Fruit fly (Drosophila melanogaster) whole organism: Measurements from ENCODE around the gene AdoR.
A peak's percentile ranks its signal among the peaks of the same experiment; 100 is the strongest.

Source experiments
- CG8478 ChIP-seq: fragments of >200 bp; optimal IDR thresholded peaks from 2 replicates; lab custom pipeline; 2018; ENCODE audit warnings: inconsistent platforms
- Dll ChIP-seq: fragments of >200 bp; optimal IDR thresholded peaks from 2 replicates; lab custom pipeline; 2017
- EcR ChIP-seq, 2 experiments: fragments of >200 bp; optimal IDR thresholded peaks; 2 replicates each; lab custom pipeline; 2017; ENCODE audit warnings: missing biosample characterization in 2 of 2, missing genetic modification characterization in 2 of 2, missing genetic modification reagents in 2 of 2
- pan ChIP-seq: fragments of >200 bp; optimal IDR thresholded peaks from 2 replicates; lab custom pipeline; 2017
- psq ChIP-seq: fragments of >200 bp; optimal IDR thresholded peaks from 2 replicates; lab custom pipeline; 2017
- usp ChIP-seq: fragments of >200 bp; optimal IDR thresholded peaks from 2 replicates; lab custom pipeline; 2017; ENCODE audit warnings: missing biosample characterization, missing genetic modification characterization, mixed read lengths

AdoR gene

dm6 chr3R:30109380-30109779 is 40.0 kb downstream of the AdoR start:
- no peak for TF ChIP-seq usp (GFP tag; lab: Kevin White, UChicago)
- no peak for TF ChIP-seq EcR (GFP tag; optimal IDR thresholded peaks at IDR 0.05; lab: Kevin White, UChicago)
- TF ChIP-seq pan (lab: Kevin White, UChicago) = no peak
- no peak for TF ChIP-seq psq (lab: Kevin White, UChicago)
- TF ChIP-seq Dll = no peak
- TF ChIP-seq CG8478 = no peak

- TF ChIP-seq Dll (no peak), pan (lab: Kevin White, UChicago) (no peak), EcR (GFP tag; optimal IDR thresholded peaks at IDR 0.05; lab: Kevin White, UChicago) (no peak), psq (lab: Kevin White, UChicago) (no peak), CG8478 (no peak), usp (GFP tag; lab: Kevin White, UChicago) (no peak)
Observed at dm6 chr3R:30108639-30109038, 40.8 kb downstream of the AdoR start.

- TF ChIP-seq CG8478 = no peak
- no peak for TF ChIP-seq psq (lab: Kevin White, UChicago)
- no peak for TF ChIP-seq EcR (GFP tag; optimal IDR thresholded peaks at IDR 0.05; lab: Kevin White, UChicago)
- no peak for TF ChIP-seq pan (lab: Kevin White, UChicago)
- TF ChIP-seq usp (GFP tag; lab: Kevin White, UChicago) = no peak
- no peak for TF ChIP-seq Dll
Observed at dm6 chr3R:30107718-30108117, 41.7 kb downstream of the AdoR start.

DNA sequence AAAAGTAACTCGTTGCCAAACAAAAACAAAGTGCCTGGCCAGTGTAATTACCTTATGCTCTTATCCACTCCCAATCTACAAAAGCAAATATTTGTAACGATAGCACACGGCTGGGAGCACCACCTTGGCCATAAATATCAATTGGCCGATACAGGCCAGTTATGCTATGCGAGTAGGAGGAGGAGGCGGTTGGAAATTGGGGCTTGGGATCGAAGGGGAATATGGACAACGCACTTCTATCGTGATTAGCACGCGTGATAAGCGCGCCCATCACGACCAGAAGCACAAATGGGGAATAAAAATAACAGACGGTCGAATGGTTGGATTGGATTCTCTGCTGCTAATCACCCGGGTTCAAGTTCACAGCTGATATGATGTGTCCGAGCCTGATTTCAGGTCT is 42.8 kb downstream of the AdoR start:
- no peak for TF ChIP-seq psq (lab: Kevin White, UChicago)
- TF ChIP-seq Dll = no peak
- TF ChIP-seq EcR (GFP tag; optimal IDR thresholded peaks at IDR 0.05; lab: Kevin White, UChicago) = no peak
- no peak for TF ChIP-seq pan (lab: Kevin White, UChicago)
- TF ChIP-seq CG8478 = no peak
- TF ChIP-seq usp (GFP tag; lab: Kevin White, UChicago) = no peak

DNA sequence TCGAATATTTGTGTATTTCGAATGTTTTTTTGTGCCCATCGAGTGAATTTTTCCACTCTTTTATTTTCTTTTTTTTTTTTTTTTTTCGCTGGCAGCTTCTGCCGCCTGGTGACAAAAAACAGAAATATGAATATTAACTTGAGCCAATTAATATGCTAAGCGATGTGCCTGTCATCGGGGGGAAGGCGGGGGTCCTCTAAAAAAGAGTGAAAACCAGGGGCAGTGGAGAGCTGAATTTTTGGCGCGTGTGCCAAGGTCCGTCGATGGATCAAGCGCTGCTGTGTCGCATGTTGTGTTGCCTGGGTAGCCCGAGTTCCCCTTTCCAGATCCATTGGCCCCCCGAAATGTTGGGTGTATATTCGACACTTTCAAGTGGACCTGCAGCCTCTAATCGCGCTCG is 43.6 kb downstream of the AdoR start:
- TF ChIP-seq psq (lab: Kevin White, UChicago) (no peak), Dll (no peak), pan (lab: Kevin White, UChicago) (no peak), usp (GFP tag; lab: Kevin White, UChicago) (no peak), EcR (GFP tag; optimal IDR thresholded peaks at IDR 0.05; lab: Kevin White, UChicago) (no peak), CG8478 (no peak)

dm6 chr3R:30104912-30105510 is 44.4 kb downstream of the AdoR start:
- TF ChIP-seq EcR (GFP tag; optimal IDR thresholded peaks at IDR 0.05; lab: Kevin White, UChicago) = no peak
- TF ChIP-seq psq (lab: Kevin White, UChicago) = no peak
- TF ChIP-seq pan (lab: Kevin White, UChicago) = no peak
- TF ChIP-seq usp (GFP tag; lab: Kevin White, UChicago) = no peak
- no peak for TF ChIP-seq CG8478
- no peak for TF ChIP-seq Dll

dm6 chr3R:30102806-30103619 is 46.4 kb downstream of the AdoR start:
- no peak for TF ChIP-seq CG8478
- no peak for TF ChIP-seq usp (GFP tag; lab: Kevin White, UChicago)
- no peak for TF ChIP-seq Dll
- no peak for TF ChIP-seq pan (lab: Kevin White, UChicago)
- no peak for TF ChIP-seq psq (lab: Kevin White, UChicago)
- TF ChIP-seq EcR (GFP tag; optimal IDR thresholded peaks at IDR 0.05; lab: Kevin White, UChicago) = no peak

- TF ChIP-seq CG8478 (no peak), Dll (no peak), psq (lab: Kevin White, UChicago) (no peak), usp (GFP tag; lab: Kevin White, UChicago) (no peak), EcR (GFP tag; optimal IDR thresholded peaks at IDR 0.05; lab: Kevin White, UChicago) (no peak), pan (lab: Kevin White, UChicago) (no peak)
Observed at dm6 chr3R:30101389-30101935, 47.9 kb downstream of the AdoR start.

DNA sequence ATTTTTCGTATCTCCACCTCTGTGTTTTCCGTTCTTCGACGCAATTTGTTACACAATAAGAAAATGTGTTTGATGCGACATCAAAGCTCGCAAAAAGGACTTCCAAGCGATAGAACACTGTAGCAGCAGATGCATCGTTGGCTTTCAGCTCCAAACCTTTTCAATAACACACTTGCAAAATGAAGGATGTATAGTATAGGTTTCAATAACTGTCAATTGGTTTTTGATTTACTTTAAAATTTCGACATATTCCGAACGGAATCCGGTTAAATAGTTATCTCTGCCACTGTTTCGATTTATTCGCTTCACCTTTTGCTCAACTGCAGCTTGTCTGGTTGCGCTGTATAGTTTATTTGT is 48.5 kb downstream of the AdoR start:
- no peak for TF ChIP-seq Dll
- TF ChIP-seq CG8478 = no peak
- TF ChIP-seq psq (lab: Kevin White, UChicago) = no peak
- TF ChIP-seq EcR (GFP tag; optimal IDR thresholded peaks at IDR 0.05; lab: Kevin White, UChicago) = no peak
- no peak for TF ChIP-seq pan (lab: Kevin White, UChicago)
- no peak for TF ChIP-seq usp (GFP tag; lab: Kevin White, UChicago)

DNA sequence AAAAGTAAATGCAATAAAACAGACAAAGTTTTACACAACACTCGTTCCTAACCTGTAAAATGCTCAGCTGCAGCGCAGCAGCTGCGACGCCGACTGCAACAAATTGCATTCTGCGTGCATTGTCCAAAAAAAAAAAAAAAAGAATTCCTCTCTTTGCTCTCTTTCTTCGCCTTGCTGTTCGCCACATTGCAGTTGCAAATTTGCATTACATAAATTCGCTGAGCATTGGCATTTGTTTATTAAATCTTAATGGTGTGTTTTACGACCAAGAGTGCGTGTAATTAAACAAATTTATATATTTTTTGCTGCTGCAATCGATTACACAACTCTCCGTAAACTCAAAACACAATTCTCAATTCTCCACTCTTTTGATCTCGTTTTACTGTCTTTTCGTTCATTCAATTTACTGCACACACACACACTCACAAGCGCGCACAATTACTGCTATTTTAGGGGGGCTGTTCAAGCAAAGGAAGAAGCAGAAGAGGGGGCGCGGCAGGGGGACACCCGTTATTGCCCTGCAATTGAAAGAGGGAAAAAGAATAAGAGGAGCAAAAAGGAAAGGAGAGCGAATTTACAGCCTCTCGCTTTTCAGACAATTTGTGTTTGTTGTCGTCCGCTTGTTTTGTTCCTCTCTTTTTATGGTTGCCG is 49.0 kb downstream of the AdoR start:
- TF ChIP-seq pan (lab: Kevin White, UChicago) (no peak), Dll (no peak), EcR (GFP tag; optimal IDR thresholded peaks at IDR 0.05; lab: Kevin White, UChicago) (no peak), usp (GFP tag; lab: Kevin White, UChicago) (no peak), CG8478 (no peak), psq (lab: Kevin White, UChicago) (no peak)

DNA sequence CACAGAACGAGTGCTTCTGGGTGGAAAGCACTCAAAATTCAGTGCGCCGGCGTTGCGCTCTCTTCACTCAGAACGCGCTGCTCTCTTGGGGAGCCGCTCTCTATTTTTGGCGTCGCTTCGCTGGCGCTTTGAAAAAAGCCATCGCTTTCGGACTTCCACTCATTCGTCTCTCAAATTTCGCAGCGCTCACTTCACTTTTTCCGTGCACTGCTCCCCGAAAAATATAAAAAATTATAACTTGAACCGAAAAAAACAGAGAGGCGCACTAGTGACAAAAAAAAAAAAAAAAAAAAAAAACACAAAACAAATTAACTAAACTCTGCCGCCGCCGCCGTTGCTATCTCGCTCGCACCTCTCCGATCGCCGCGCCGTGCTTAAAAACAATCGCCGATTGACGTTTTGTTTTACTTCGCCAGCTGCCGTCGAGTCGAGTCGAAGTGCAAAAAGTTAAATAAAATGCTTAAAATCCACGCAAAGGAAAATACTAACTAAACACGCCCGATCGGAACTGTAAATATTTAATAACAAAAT is 50.0 kb downstream of the AdoR start:
- TF ChIP-seq pan (lab: Kevin White, UChicago) (no peak), Dll (peak; percentile 98)
